Fruit fly (Drosophila melanogaster): ENCODE measurements around the gene CG4198.

Gene CG4198

dm6 chrX:5336722-5337121 lies 23.7 kb downstream of the CG4198 start (continued):
- peak; percentile 28 for TF ChIP-seq sug (tag; optimal IDR thresholded peaks at IDR 0.05)
- TF ChIP-seq CG8388 (GFP tag; optimal IDR thresholded peaks at IDR 0.05): peak; percentile 1
- peak; percentile 60 for TF ChIP-seq PHDP (tag; optimal IDR thresholded peaks at IDR 0.05)
- TF ChIP-seq CG2120 (GFP tag; optimal IDR thresholded peaks at IDR 0.05): peak; percentile 70
- peak; percentile 11 for TF ChIP-seq nerfin-1 (tag; optimal IDR thresholded peaks at IDR 0.05)
- peak; percentile 38 for TF ChIP-seq HmgZ (tag; optimal IDR thresholded peaks at IDR 0.05)
- peak; percentile 37 for TF ChIP-seq CG12391 (tag; optimal IDR thresholded peaks at IDR 0.05)
- TF ChIP-seq B-H2 (GFP tag; optimal IDR thresholded peaks at IDR 0.05): peak; percentile 27
- TF ChIP-seq CG17385 (GFP tag; optimal IDR thresholded peaks at IDR 0.05): peak; percentile 52
- peak; percentile 39 for TF ChIP-seq unpg (GFP tag; optimal IDR thresholded peaks at IDR 0.05)
- peak; percentile 22 for TF ChIP-seq CG12219 (GFP tag; optimal IDR thresholded peaks at IDR 0.05)
- peak; percentile 2 for TF ChIP-seq Hsf (GFP tag; optimal IDR thresholded peaks at IDR 0.05)
- TF ChIP-seq zfh1 (GFP tag; IDR thresholded peaks at IDR 0.05): no peak
- peak; percentile 7 for TF ChIP-seq lilli (GFP tag; optimal IDR thresholded peaks at IDR 0.05)
- no peak for TF ChIP-seq CG8765 (GFP tag; IDR thresholded peaks at IDR 0.05)
- TF ChIP-seq CG34376 (GFP tag; optimal IDR thresholded peaks at IDR 0.05): peak; percentile 36
- no peak; the same call in 2 of the 3 replicates for TF ChIP-seq croc (GFP tag; conservative IDR thresholded peaks at IDR 0.05)
- TF ChIP-seq CG11504 (tag; optimal IDR thresholded peaks at IDR 0.05): peak; percentile 71
- peak; percentile 32; the same call in 1 of the 2 replicates for TF ChIP-seq CG32532 (GFP tag; IDR thresholded peaks at IDR 0.05)
- TF ChIP-seq CG12299 (tag; optimal IDR thresholded peaks at IDR 0.05): peak; percentile 1
- 0 out of 2 replicates have a peak, but pooled peaks have one; percentile 38 for TF ChIP-seq HLH3B (GFP tag; IDR thresholded peaks at IDR 0.05)
- no peak for TF ChIP-seq tup (GFP tag; optimal IDR thresholded peaks at IDR 0.05)
- TF ChIP-seq dysf (GFP tag; IDR thresholded peaks at IDR 0.05): peak; percentile 62
- peak; percentile 51 for TF ChIP-seq scrt (GFP tag; optimal IDR thresholded peaks at IDR 0.05)
- peak; percentile 32 for TF ChIP-seq BtbVII (GFP tag; optimal IDR thresholded peaks at IDR 0.05)
- no peak for TF ChIP-seq hth (optimal IDR thresholded peaks at IDR 0.05)
- TF ChIP-seq grau (tag; optimal IDR thresholded peaks at IDR 0.05): peak; percentile 64
- peak; percentile 34 for TF ChIP-seq CG10209 (GFP tag; optimal IDR thresholded peaks at IDR 0.05)
- TF ChIP-seq Fer1 (GFP tag; optimal IDR thresholded peaks at IDR 0.05): peak; percentile 74
- TF ChIP-seq sob (GFP tag; IDR thresholded peaks at IDR 0.05): 0 out of 2 replicates have a peak, but pooled peaks have one; percentile 20
- no peak for TF ChIP-seq B-H1 (GFP tag; IDR thresholded peaks at IDR 0.05)
- TF ChIP-seq knrl (GFP tag; IDR thresholded peaks at IDR 0.05; ENCODE audit: partially characterized antibody): no peak
- TF ChIP-seq CG11696 (GFP tag; IDR thresholded peaks at IDR 0.05): 0 out of 2 replicates have a peak, but pooled peaks have one; percentile 14
- peak; percentile 27 for TF ChIP-seq CG15514 (GFP tag; optimal IDR thresholded peaks at IDR 0.05)
- peak; percentile 40 for TF ChIP-seq CG12659 (GFP tag; optimal IDR thresholded peaks at IDR 0.05)
- TF ChIP-seq CG31365 (tag; optimal IDR thresholded peaks at IDR 0.05): peak; percentile 28
- TF ChIP-seq Fer3 (tag; optimal IDR thresholded peaks at IDR 0.05): peak; percentile 56
- TF ChIP-seq CG1603 (tag; optimal IDR thresholded peaks at IDR 0.05): peak; percentile 41
- peak; percentile 50; the same call in 1 of the 2 replicates for TF ChIP-seq Drgx (GFP tag; IDR thresholded peaks at IDR 0.05)
- peak; percentile 74 for TF ChIP-seq Meics (GFP tag; optimal IDR thresholded peaks at IDR 0.05)
- TF ChIP-seq CG17361 (GFP tag; IDR thresholded peaks at IDR 0.05): peak; percentile 54; the same call in 2 of the 3 replicates
- TF ChIP-seq CkIIα-i1 (GFP tag; IDR thresholded peaks at IDR 0.05): no peak
- no peak for TF ChIP-seq en (GFP tag; optimal IDR thresholded peaks at IDR 0.05)
- TF ChIP-seq dm (GFP tag; optimal IDR thresholded peaks at IDR 0.05): no peak
- TF ChIP-seq gem (tag; optimal IDR thresholded peaks at IDR 0.05): peak; percentile 67
- no peak for TF ChIP-seq mld (GFP tag; IDR thresholded peaks at IDR 0.05; ENCODE audit: partially characterized antibody)
- peak; percentile 31 for TF ChIP-seq Asciz (GFP tag; optimal IDR thresholded peaks at IDR 0.05)
- 0 out of 3 replicates have a peak, but pooled peaks have one; percentile 44 for TF ChIP-seq ci (GFP tag; IDR thresholded peaks at IDR 0.05)
- TF ChIP-seq CG9932 (GFP tag; IDR thresholded peaks at IDR 0.05): peak; percentile 50
- peak; percentile 26; the same call in 1 of the 2 replicates for TF ChIP-seq E2f2 (GFP tag; IDR thresholded peaks at IDR 0.05)
